Fruit fly (Drosophila melanogaster) whole organism, embryonic: ENCODE data around the gene Cyp4g15.

Experiments
- Ada2b ChIP-seq: fragments of 200-800 bp; sonication (Bioruptor generic); IDR thresholded peaks from 2 replicates; pipeline ENCODE4 v1.3.6; 2022; ENCODE audit warnings: missing biosample characterization, missing genetic modification characterization
- B-H1 ChIP-seq: fragments of 200-800 bp; sonication (Bioruptor generic); IDR thresholded peaks from 3 replicates; pipeline ENCODE4 v1.3.6; 2022; ENCODE audit warnings: missing biosample characterization, missing genetic modification characterization
- CG10462 ChIP-seq: fragments of 200-800 bp; sonication (Bioruptor generic); optimal IDR thresholded peaks from 2 replicates; lab custom pipeline; 2016; ENCODE audit warnings: missing biosample characterization, missing genetic modification characterization
- CG12391 ChIP-seq: fragments of 200-800 bp; sonication (Bioruptor generic); optimal IDR thresholded peaks from 3 replicates; lab custom pipeline; 2018; ENCODE audit warnings: missing biosample characterization, mild to moderate bottlenecking, missing genetic modification characterization, moderate library complexity
- CG13296 ChIP-seq: fragments of 200-800 bp; sonication (Bioruptor generic); optimal IDR thresholded peaks from 3 replicates; lab custom pipeline; 2018; ENCODE audit warnings: missing biosample characterization, mild to moderate bottlenecking, missing genetic modification characterization
- CG14014 ChIP-seq: fragments of 200-800 bp; sonication (Bioruptor generic); IDR thresholded peaks from 2 replicates; pipeline ENCODE4 v1.3.6; 2022; ENCODE audit warnings: missing biosample characterization, missing genetic modification characterization
- CG16863 ChIP-seq: fragments of 200-800 bp; sonication (Bioruptor generic); optimal IDR thresholded peaks from 3 replicates; lab custom pipeline; 2016; ENCODE audit warnings: missing biosample characterization, missing genetic modification characterization
- CG17829 ChIP-seq: fragments of 200-800 bp; optimal IDR thresholded peaks from 2 replicates; lab custom pipeline; 2019; ENCODE audit warnings: missing biosample characterization, mild to moderate bottlenecking, missing genetic modification characterization, moderate library complexity
- CG17912 ChIP-seq: fragments of 200-800 bp; sonication (Bioruptor generic); optimal IDR thresholded peaks from 2 replicates; lab custom pipeline; 2018; ENCODE audit warnings: missing biosample characterization, mild to moderate bottlenecking, missing genetic modification characterization
- CG18011 ChIP-seq: fragments of 200-800 bp; sonication (Bioruptor generic); optimal IDR thresholded peaks from 2 replicates; lab custom pipeline; 2017; ENCODE audit warnings: missing biosample characterization, missing genetic modification characterization, mild to moderate bottlenecking, moderate library complexity, missing genotype
- CG18764 ChIP-seq: fragments of 200-800 bp; sonication (Bioruptor generic); optimal IDR thresholded peaks from 3 replicates; lab custom pipeline; 2016; ENCODE audit warnings: missing biosample characterization, missing genetic modification characterization
- CG2712 ChIP-seq: fragments of 200-800 bp; optimal IDR thresholded peaks from 3 replicates; lab custom pipeline; 2019; ENCODE audit warnings: missing biosample characterization, mild to moderate bottlenecking, missing genetic modification characterization, moderate library complexity
- CG30403 ChIP-seq: fragments of 200-800 bp; sonication (Bioruptor generic); optimal IDR thresholded peaks from 3 replicates; lab custom pipeline; 2016; ENCODE audit warnings: missing biosample characterization, missing genetic modification characterization
- CG4854 ChIP-seq: fragments of 200-800 bp; sonication (Bioruptor generic); optimal IDR thresholded peaks from 2 replicates; lab custom pipeline; 2016; ENCODE audit warnings: missing biosample characterization, missing genetic modification characterization, inconsistent platforms
- CG7556 ChIP-seq: fragments of 200-800 bp; sonication (Bioruptor generic); optimal IDR thresholded peaks from 2 replicates; lab custom pipeline; 2017; ENCODE audit warnings: missing biosample characterization, mild to moderate bottlenecking, missing genetic modification characterization
- CG7928 ChIP-seq: fragments of 200-800 bp; sonication (Bioruptor generic); optimal IDR thresholded peaks from 2 replicates; lab custom pipeline; 2017; ENCODE audit warnings: missing biosample characterization, mild to moderate bottlenecking, missing genetic modification characterization
- CG8944 ChIP-seq: fragments of 200-800 bp; sonication (Bioruptor generic); optimal IDR thresholded peaks from 3 replicates; lab custom pipeline; 2016; ENCODE audit warnings: missing biosample characterization, missing genetic modification characterization
- Dbx ChIP-seq: fragments of 200-800 bp; sonication (Bioruptor generic); IDR thresholded peaks from 3 replicates; pipeline ENCODE4 v1.3.6; 2022; ENCODE audit warnings: missing biosample characterization, missing genetic modification characterization
- Deaf1 ChIP-seq: fragments of 200-800 bp; optimal IDR thresholded peaks from 3 replicates; lab custom pipeline; 2019; ENCODE audit warnings: missing biosample characterization, mild to moderate bottlenecking, missing genetic modification characterization, moderate library complexity
- Fer1 ChIP-seq: fragments of 200-800 bp; sonication (Bioruptor generic); optimal IDR thresholded peaks from 2 replicates; lab custom pipeline; 2017; ENCODE audit warnings: missing biosample characterization, mild to moderate bottlenecking, missing genetic modification characterization
- HLHmδ ChIP-seq: fragments of 200-800 bp; sonication (Bioruptor generic); optimal IDR thresholded peaks from 2 replicates; lab custom pipeline; 2018; ENCODE audit warnings: missing biosample characterization, mild to moderate bottlenecking, missing genetic modification characterization, moderate library complexity
- Hey ChIP-seq: fragments of 200-800 bp; sonication (Bioruptor generic); optimal IDR thresholded peaks from 3 replicates; lab custom pipeline; 2018; ENCODE audit warnings: missing biosample characterization, mild to moderate bottlenecking, missing genetic modification characterization
- HmgD ChIP-seq: fragments of 200-800 bp; sonication (Bioruptor generic); optimal IDR thresholded peaks from 3 replicates; lab custom pipeline; 2016; ENCODE audit warnings: missing biosample characterization, missing genetic modification characterization
- NC2β ChIP-seq: fragments of 200-800 bp; sonication (Bioruptor generic); optimal IDR thresholded peaks from 2 replicates; lab custom pipeline; 2016; ENCODE audit warnings: missing biosample characterization, missing genetic modification characterization
- Nf-YB ChIP-seq: fragments of 200-800 bp; sonication (Bioruptor generic); optimal IDR thresholded peaks from 3 replicates; lab custom pipeline; 2019; ENCODE audit warnings: missing biosample characterization, mild to moderate bottlenecking, missing genetic modification characterization, moderate library complexity
- Nf-YC ChIP-seq: fragments of 200-800 bp; optimal IDR thresholded peaks from 3 replicates; lab custom pipeline; 2019; ENCODE audit warnings: missing biosample characterization, mild to moderate bottlenecking, missing genetic modification characterization, moderate library complexity
- Rx ChIP-seq: fragments of 200-800 bp; sonication (Bioruptor generic); IDR thresholded peaks from 2 replicates; pipeline ENCODE4 v1.3.6; 2022; ENCODE audit warnings: missing biosample characterization, missing genetic modification characterization
- Six4 ChIP-seq: fragments of 200-800 bp; sonication (Bioruptor generic); optimal IDR thresholded peaks from 2 replicates; lab custom pipeline; 2016; ENCODE audit warnings: missing biosample characterization, missing genetic modification characterization
- Sox102F ChIP-seq: fragments of 200-800 bp; sonication (Bioruptor generic); optimal IDR thresholded peaks from 2 replicates; lab custom pipeline; 2018; ENCODE audit warnings: missing biosample characterization, mild to moderate bottlenecking, missing genetic modification characterization, moderate library complexity
- ara ChIP-seq: fragments of 200-800 bp; sonication (Bioruptor generic); IDR thresholded peaks from 2 replicates; pipeline ENCODE4 v1.3.6; 2022; ENCODE audit warnings: missing biosample characterization, missing genetic modification characterization
- bab2 ChIP-seq: fragments of 200-800 bp; sonication (Bioruptor generic); optimal IDR thresholded peaks from 2 replicates; lab custom pipeline; 2016; ENCODE audit warnings: missing biosample characterization, missing genetic modification characterization
- br ChIP-seq: fragments of >200 bp; optimal IDR thresholded peaks from 2 replicates; lab custom pipeline; 2017
- crp ChIP-seq, 2 experiments: fragments of 200-800 bp; sonication (Bioruptor generic); optimal IDR thresholded peaks; 2 replicates in 1 of 2; 3 replicates in 1 of 2; lab custom pipeline; 2017; ENCODE audit warnings: missing biosample characterization in 2 of 2, missing genetic modification characterization in 2 of 2, mild to moderate bottlenecking in 1 of 2, moderate library complexity in 1 of 2
- disco-r ChIP-seq: fragments of 200-800 bp; sonication (Bioruptor generic); optimal IDR thresholded peaks from 2 replicates; lab custom pipeline; 2016; ENCODE audit warnings: missing biosample characterization, missing genetic modification characterization
- dmrt11E ChIP-seq: fragments of 200-800 bp; sonication (Bioruptor generic); optimal IDR thresholded peaks from 3 replicates; lab custom pipeline; 2018; ENCODE audit warnings: missing biosample characterization, mild to moderate bottlenecking, missing genetic modification characterization, moderate library complexity
- dysf ChIP-seq: fragments of 200-800 bp; sonication (Bioruptor generic); IDR thresholded peaks from 3 replicates; pipeline ENCODE4 v1.3.6; 2022; ENCODE audit warnings: missing biosample characterization, missing genetic modification characterization
- eyg ChIP-seq: fragments of 200-800 bp; sonication (Bioruptor generic); optimal IDR thresholded peaks from 3 replicates; lab custom pipeline; 2016; ENCODE audit warnings: missing biosample characterization, missing genetic modification characterization
- fd3F ChIP-seq: fragments of 200-800 bp; sonication (Bioruptor generic); optimal IDR thresholded peaks from 2 replicates; lab custom pipeline; 2018; ENCODE audit warnings: missing biosample characterization, mild to moderate bottlenecking, missing genetic modification characterization, moderate library complexity
- gcm2 ChIP-seq: fragments of 200-800 bp; sonication (Bioruptor generic); optimal IDR thresholded peaks from 2 replicates; lab custom pipeline; 2016; ENCODE audit warnings: missing biosample characterization, missing genetic modification characterization
- gt ChIP-seq: fragments of 200-800 bp; sonication (Bioruptor generic); IDR thresholded peaks from 2 replicates; pipeline ENCODE4 v1.3.6; 2022; ENCODE audit warnings: missing biosample characterization, missing genetic modification characterization
- hth ChIP-seq: fragments of >200 bp; optimal IDR thresholded peaks from 2 replicates; lab custom pipeline; 2017; ENCODE audit warnings: inconsistent platforms
- kah ChIP-seq: fragments of 200-800 bp; sonication (Bioruptor generic); optimal IDR thresholded peaks from 2 replicates; lab custom pipeline; 2018; ENCODE audit warnings: missing biosample characterization, mild to moderate bottlenecking, missing genetic modification characterization
- oc ChIP-seq: fragments of 200-800 bp; sonication (Bioruptor generic); optimal IDR thresholded peaks from 2 replicates; lab custom pipeline; 2018; ENCODE audit warnings: missing biosample characterization, mild to moderate bottlenecking, missing genetic modification characterization, moderate library complexity
- pfk ChIP-seq: fragments of 200-800 bp; sonication (Bioruptor generic); optimal IDR thresholded peaks from 2 replicates; lab custom pipeline; 2018; ENCODE audit warnings: missing biosample characterization, mild to moderate bottlenecking, missing genetic modification characterization, moderate library complexity
- phol ChIP-seq: fragments of 200-800 bp; sonication (Bioruptor generic); optimal IDR thresholded peaks from 3 replicates; lab custom pipeline; 2018; ENCODE audit warnings: missing biosample characterization, mild to moderate bottlenecking, missing genetic modification characterization, moderate library complexity
- pros ChIP-seq: fragments of 200-800 bp; sonication (Bioruptor generic); optimal IDR thresholded peaks from 3 replicates; lab custom pipeline; 2019; ENCODE audit warnings: missing biosample characterization, mild to moderate bottlenecking, missing genetic modification characterization, moderate library complexity
- psq ChIP-seq: fragments of 200-800 bp; sonication (Bioruptor generic); optimal IDR thresholded peaks from 2 replicates; lab custom pipeline; 2017; ENCODE audit warnings: missing biosample characterization, missing genetic modification characterization
- sd ChIP-seq: fragments of 200-800 bp; sonication (Bioruptor generic); optimal IDR thresholded peaks from 3 replicates; lab custom pipeline; 2018; ENCODE audit warnings: missing biosample characterization, mild to moderate bottlenecking, missing genetic modification characterization, moderate library complexity
- slp2 ChIP-seq: fragments of 200-800 bp; sonication (Bioruptor generic); optimal IDR thresholded peaks from 2 replicates; lab custom pipeline; 2016; ENCODE audit warnings: missing biosample characterization, missing genetic modification characterization
- stc ChIP-seq: fragments of 200-800 bp; sonication (Bioruptor generic); IDR thresholded peaks from 2 replicates; pipeline ENCODE4 v1.3.6; 2022; ENCODE audit warnings: missing biosample characterization, missing genetic modification characterization
- tll ChIP-seq, 2 experiments: fragments of 200-800 bp in 1 of 2; fragments of >200 bp in 1 of 2; sonication (Bioruptor generic) in 1 of 2; optimal IDR thresholded peaks; 2 replicates each; lab custom pipeline; 2017 to 2019; ENCODE audit warnings: missing biosample characterization in 2 of 2, missing genetic modification characterization in 2 of 2, mild to moderate bottlenecking in 1 of 2, moderate library complexity in 1 of 2

Gene Cyp4g15

DNA sequence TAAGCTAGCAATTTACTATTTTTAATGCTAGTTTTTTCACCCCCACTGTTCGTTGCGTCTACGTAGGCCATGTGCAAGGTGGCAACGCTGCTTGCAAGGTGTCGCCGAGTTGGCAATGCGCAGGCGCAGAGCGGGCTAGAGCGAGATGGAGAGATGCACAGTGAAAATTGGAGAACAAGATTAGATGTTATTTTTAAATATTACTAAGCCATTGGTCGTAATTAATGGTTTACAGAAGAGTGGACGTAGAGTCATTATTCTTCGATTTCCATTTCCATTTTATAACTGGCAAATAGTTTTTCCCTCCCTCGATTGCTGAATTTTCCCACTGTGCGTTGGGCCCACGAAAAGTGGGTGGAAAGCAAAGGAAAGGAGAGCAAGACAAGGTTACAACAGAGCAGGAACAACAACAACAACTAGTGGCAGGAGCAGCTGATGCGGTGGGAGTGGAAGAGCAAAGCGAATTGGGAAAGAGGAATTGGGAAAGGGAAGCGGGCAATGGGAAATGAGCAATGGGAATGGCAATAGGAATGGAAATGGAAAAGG, 23.9 kb upstream of the Cyp4g15 start (continued):
- TF ChIP-seq sd (tag; lab: Kevin White, UChicago) (peak; percentile 32), Deaf1 (peak; percentile 42), slp2 (GFP tag; lab: Kevin White, UChicago) (peak; percentile 76), pros (GFP tag; lab: Kevin White, UChicago) (no peak), br (lab: Kevin White, UChicago) (no peak), Ada2b (GFP tag; lab: Robert Waterston, UW) (peak; percentile 86), Rx (GFP tag; lab: Robert Waterston, UW) (peak; percentile 76), B-H1 (peak; percentile 82), gcm2 (no peak), Sox102F (GFP tag; lab: Kevin White, UChicago) (peak; percentile 82), CG4854 (GFP tag; lab: Kevin White, UChicago) (peak; percentile 56), CG2712 (peak; percentile 78), CG12391 (peak; percentile 76), HmgD (GFP tag; lab: Kevin White, UChicago) (no peak), hth (lab: Kevin White, UChicago) (no peak), Nf-YB (GFP tag; lab: Kevin White, UChicago) (peak; percentile 30), kah (peak; percentile 56), Six4 (GFP tag; lab: Kevin White, UChicago) (peak; percentile 52), CG16863 (GFP tag; lab: Kevin White, UChicago) (peak; percentile 74), crp (GFP tag; optimal IDR thresholded peaks at IDR 0.05; lab: Kevin White, UChicago) (peak in 1 of 2 experiments; percentile 46), CG7928 (no peak), fd3F (peak; percentile 47), CG14014 (GFP tag; lab: Robert Waterston, UW) (peak; percentile 84), Fer1 (GFP tag; lab: Kevin White, UChicago) (peak; percentile 84), HLHmδ (GFP tag; lab: Kevin White, UChicago) (no peak), bab2 (GFP tag; lab: Kevin White, UChicago) (peak; percentile 85), CG8944 (GFP tag; lab: Kevin White, UChicago) (peak; percentile 41), phol (tag; lab: Kevin White, UChicago) (peak; percentile 59), ara (GFP tag; lab: Robert Waterston, UW) (peak; percentile 87), CG17912 (GFP tag; lab: Kevin White, UChicago) (no peak), dysf (GFP tag; lab: Robert Waterston, UW) (peak; percentile 85), CG13296 (peak; percentile 53), tll (GFP tag; optimal IDR thresholded peaks at IDR 0.05; lab: Kevin White, UChicago) (no peak), stc (GFP tag; lab: Robert Waterston, UW) (peak; percentile 88), psq (GFP tag; lab: Kevin White, UChicago) (peak; percentile 78), CG18764 (peak; percentile 43), Nf-YC (tag; lab: Kevin White, UChicago) (peak; percentile 17), disco-r (GFP tag; lab: Kevin White, UChicago) (peak; percentile 62), eyg (peak; percentile 65), Dbx (GFP tag; lab: Robert Waterston, UW) (peak; percentile 88), dmrt11E (tag; lab: Kevin White, UChicago) (peak; percentile 44), NC2β (GFP tag; lab: Kevin White, UChicago) (peak; percentile 64), oc (tag; lab: Kevin White, UChicago) (peak; percentile 66), CG7556 (GFP tag; lab: Kevin White, UChicago) (peak; percentile 76), CG17829 (tag; lab: Kevin White, UChicago) (peak; percentile 70), CG18011 (peak; percentile 1), gt (0 out of 2 replicates have a peak, but pooled peaks have one; percentile 25), Hey (no peak), pfk (GFP tag; lab: Kevin White, UChicago) (no peak), CG30403 (peak; percentile 74), CG10462 (no peak)
